Worm (Caenorhabditis elegans): Measurements from ENCODE around the gene str-175.

Gene str-175

DNA sequence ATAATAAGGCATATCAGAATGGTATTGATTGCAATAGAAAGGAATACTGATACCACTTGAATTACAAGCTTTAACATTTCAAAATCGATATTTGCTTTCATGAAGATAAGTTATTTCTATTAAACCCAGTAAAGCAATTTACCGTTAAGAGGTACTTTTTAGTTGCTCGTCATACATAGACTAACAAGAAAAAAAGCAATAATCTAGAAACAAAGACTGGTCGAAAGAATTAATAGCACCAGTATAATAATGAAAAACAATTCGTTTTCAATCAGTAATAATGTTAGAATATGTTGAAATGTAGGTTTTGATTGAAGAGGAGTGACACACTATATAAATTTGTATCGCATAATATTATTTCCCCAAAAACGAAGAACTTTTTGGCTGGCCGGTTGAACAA lies at the start of gene str-175:
TSS of gene str-175 (minus strand) at position 101 of the 400 bp plus-strand sequence.
- TF ChIP-seq tbx-11 (GFP tag; IDR thresholded peaks at IDR 0.05): no peak
- no peak for TF ChIP-seq pes-1 (GFP tag; IDR thresholded peaks at IDR 0.05)
- no peak for TF ChIP-seq tra-4 (tag; optimal IDR thresholded peaks at IDR 0.05)
- no peak for TF ChIP-seq sea-1 (GFP tag; conservative IDR thresholded peaks at IDR 0.05)
- no peak for TF ChIP-seq B0310.2 (tag; optimal IDR thresholded peaks at IDR 0.05)
- no peak for TF ChIP-seq ceh-36 (tag; optimal IDR thresholded peaks at IDR 0.05)
- no peak for TF ChIP-seq tbx-37 (GFP tag; conservative IDR thresholded peaks at IDR 0.05)
- TF ChIP-seq aly-1 (tag; optimal IDR thresholded peaks at IDR 0.05): no peak
- TF ChIP-seq F13C5.2 (tag; optimal IDR thresholded peaks at IDR 0.05): no peak
- TF ChIP-seq ceh-13 (GFP tag; optimal IDR thresholded peaks at IDR 0.05): no peak
- no peak for TF ChIP-seq ets-7 (tag; optimal IDR thresholded peaks at IDR 0.05)
- TF ChIP-seq hmbx-1 (tag; optimal IDR thresholded peaks at IDR 0.05): no peak
- TF ChIP-seq ama-1 (optimal IDR thresholded peaks at IDR 0.05): no peak

ce11 chrIV:4917774-4918173 lies 47.3 kb upstream of the str-175 start, which contains the start of gene str-158:
Gene str-158 (plus strand): TSS chrIV:4918074.
- TF ChIP-seq tra-4 (tag; optimal IDR thresholded peaks at IDR 0.05) (no peak), ets-7 (tag; optimal IDR thresholded peaks at IDR 0.05) (no peak), hmbx-1 (tag; optimal IDR thresholded peaks at IDR 0.05) (no peak), pes-1 (GFP tag; IDR thresholded peaks at IDR 0.05) (no peak), flt-1 (GFP tag; IDR thresholded peaks at IDR 0.05) (no peak), hmg-4 (GFP tag; optimal IDR thresholded peaks at IDR 0.05) (no peak), sea-1 (GFP tag; conservative IDR thresholded peaks at IDR 0.05) (no peak), B0310.2 (tag; optimal IDR thresholded peaks at IDR 0.05) (no peak), F13C5.2 (tag; optimal IDR thresholded peaks at IDR 0.05) (no peak), hnd-1 (tag; optimal IDR thresholded peaks at IDR 0.05) (no peak), scrt-1 (GFP tag; IDR thresholded peaks at IDR 0.05) (no peak)

DNA sequence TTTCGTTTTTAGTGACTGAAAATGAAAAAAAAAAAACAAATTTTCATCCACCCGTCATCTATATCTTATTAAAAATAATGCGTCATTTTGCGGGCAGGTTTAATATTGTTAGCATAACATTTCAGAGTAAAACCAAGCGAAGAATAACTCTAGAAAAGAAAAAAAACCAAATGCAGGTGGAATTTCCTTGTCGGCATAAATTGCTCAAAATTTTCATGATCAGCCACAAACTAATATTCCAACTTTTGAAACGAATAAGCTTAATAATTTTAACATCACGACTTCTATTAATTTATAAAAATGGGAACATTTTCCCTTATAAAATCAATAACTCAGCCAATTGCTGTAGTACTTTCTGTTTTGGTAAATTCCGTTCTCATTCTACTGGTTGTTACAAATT lies 45.2 kb upstream of the str-175 start, which contains the start of gene str-155:
TSS of gene str-155 (plus strand) at position 301 of the 400 bp plus-strand sequence.
- TF ChIP-seq hmg-4 (GFP tag; optimal IDR thresholded peaks at IDR 0.05): no peak
- no peak for TF ChIP-seq ceh-36 (tag; optimal IDR thresholded peaks at IDR 0.05)
- no peak for TF ChIP-seq B0310.2 (tag; optimal IDR thresholded peaks at IDR 0.05)
- no peak for TF ChIP-seq ets-7 (tag; optimal IDR thresholded peaks at IDR 0.05)
- TF ChIP-seq ama-1 (optimal IDR thresholded peaks at IDR 0.05): no peak
- no peak for TF ChIP-seq pes-1 (GFP tag; IDR thresholded peaks at IDR 0.05)
- no peak for TF ChIP-seq tbx-37 (GFP tag; conservative IDR thresholded peaks at IDR 0.05)
- no peak for TF ChIP-seq hnd-1 (tag; optimal IDR thresholded peaks at IDR 0.05)

DNA sequence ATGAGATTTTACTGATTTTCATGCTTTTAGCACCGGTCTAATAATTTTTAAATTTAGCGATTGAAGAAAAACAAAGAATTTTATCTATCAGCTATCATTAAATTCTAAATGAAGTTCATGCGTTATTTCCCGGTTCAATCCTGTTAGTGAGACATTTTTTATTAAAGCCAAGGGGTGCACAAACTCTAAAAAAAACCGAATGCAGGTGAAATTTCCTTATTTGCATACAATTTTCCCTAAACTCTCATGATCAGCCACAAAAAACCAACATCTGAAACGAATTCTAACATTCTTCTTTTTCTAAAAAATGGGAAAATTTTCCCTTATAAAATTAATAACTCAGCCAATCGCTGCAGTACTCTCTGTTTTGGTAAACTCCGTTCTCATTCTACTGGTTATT lies 42.6 kb upstream of the str-175 start, which contains the start of gene str-156:
TSS of gene str-156 (plus strand) at position 301 of the 400 bp plus-strand sequence.
- TF ChIP-seq ama-1 (optimal IDR thresholded peaks at IDR 0.05) (no peak), tbx-11 (GFP tag; IDR thresholded peaks at IDR 0.05) (no peak), pes-1 (GFP tag; IDR thresholded peaks at IDR 0.05) (no peak), hmbx-1 (tag; optimal IDR thresholded peaks at IDR 0.05) (no peak), tra-4 (tag; optimal IDR thresholded peaks at IDR 0.05) (no peak), F13C5.2 (tag; optimal IDR thresholded peaks at IDR 0.05) (no peak), hmg-4 (GFP tag; optimal IDR thresholded peaks at IDR 0.05) (no peak)

DNA sequence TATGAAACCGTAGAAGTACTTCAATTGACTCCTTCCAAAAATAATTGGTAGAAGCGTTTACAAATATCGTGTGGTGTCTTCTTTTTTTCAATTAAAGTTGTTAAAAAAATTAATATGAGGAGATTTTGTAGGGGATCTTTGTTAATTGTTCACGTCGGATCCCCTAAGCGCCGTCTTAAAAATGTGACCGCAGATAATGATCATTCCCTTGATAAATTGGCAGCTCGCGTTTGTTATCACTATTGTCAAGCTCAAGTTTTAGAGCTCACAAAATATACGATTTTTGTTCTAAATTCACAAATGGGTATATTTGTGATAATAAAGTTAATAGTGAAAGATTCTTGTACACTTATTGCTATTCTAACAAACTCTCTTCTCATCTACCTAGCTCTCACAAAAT lies 38.6 kb upstream of the str-175 start, which contains the start of gene str-159:
TSS of gene str-159 (plus strand) at position 301 of the 400 bp plus-strand sequence.
- TF ChIP-seq sea-1 (GFP tag; conservative IDR thresholded peaks at IDR 0.05): no peak
- no peak for TF ChIP-seq tra-4 (tag; optimal IDR thresholded peaks at IDR 0.05)
- no peak for TF ChIP-seq aly-1 (tag; optimal IDR thresholded peaks at IDR 0.05)
- no peak for TF ChIP-seq ets-7 (tag; optimal IDR thresholded peaks at IDR 0.05)

DNA sequence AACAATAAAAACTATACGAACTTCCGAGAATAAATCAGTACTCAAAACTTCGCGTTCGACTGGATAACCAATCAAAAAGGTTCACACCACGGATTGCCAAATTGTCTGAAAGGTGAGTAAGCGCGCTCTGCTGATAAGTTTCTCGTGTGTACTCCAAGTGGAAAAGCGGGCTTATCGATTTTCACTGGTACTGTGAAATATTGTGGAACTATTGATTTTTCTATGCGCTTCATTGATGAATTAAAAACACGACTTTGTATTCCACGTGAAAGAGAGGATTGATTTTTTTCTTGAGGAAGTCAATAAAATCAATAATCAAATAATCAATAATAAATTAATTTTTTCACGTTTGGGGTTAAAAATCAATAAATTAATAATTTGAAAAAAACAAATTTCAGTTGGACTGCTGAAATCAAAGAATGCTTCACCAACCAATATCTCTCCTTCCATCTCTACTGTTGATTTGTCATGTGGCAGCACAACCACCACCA lies 35.2 kb upstream of the str-175 start, which contains the start of gene T08B6.4:
TSS of gene T08B6.4 (plus strand) at position 51 of the 491 bp plus-strand sequence.
- no peak for TF ChIP-seq tra-4 (tag; optimal IDR thresholded peaks at IDR 0.05)
- TF ChIP-seq pes-1 (GFP tag; IDR thresholded peaks at IDR 0.05): no peak
- TF ChIP-seq ets-7 (tag; optimal IDR thresholded peaks at IDR 0.05): no peak
- TF ChIP-seq aly-1 (tag; optimal IDR thresholded peaks at IDR 0.05): no peak
- no peak for TF ChIP-seq hnd-1 (tag; optimal IDR thresholded peaks at IDR 0.05)
- no peak for TF ChIP-seq sea-1 (GFP tag; conservative IDR thresholded peaks at IDR 0.05)
- no peak for TF ChIP-seq ama-1 (optimal IDR thresholded peaks at IDR 0.05)
- no peak for TF ChIP-seq B0310.2 (tag; optimal IDR thresholded peaks at IDR 0.05)
- TF ChIP-seq ceh-13 (GFP tag; optimal IDR thresholded peaks at IDR 0.05): no peak
- no peak for TF ChIP-seq tbx-11 (GFP tag; IDR thresholded peaks at IDR 0.05)
- TF ChIP-seq tbx-37 (GFP tag; conservative IDR thresholded peaks at IDR 0.05): no peak
- TF ChIP-seq hmbx-1 (tag; optimal IDR thresholded peaks at IDR 0.05): no peak
- TF ChIP-seq ceh-36 (tag; optimal IDR thresholded peaks at IDR 0.05): no peak
- TF ChIP-seq flt-1 (GFP tag; IDR thresholded peaks at IDR 0.05): no peak
- TF ChIP-seq F13C5.2 (tag; optimal IDR thresholded peaks at IDR 0.05): no peak
- TF ChIP-seq scrt-1 (GFP tag; IDR thresholded peaks at IDR 0.05): no peak
- TF ChIP-seq hmg-4 (GFP tag; optimal IDR thresholded peaks at IDR 0.05): no peak

DNA sequence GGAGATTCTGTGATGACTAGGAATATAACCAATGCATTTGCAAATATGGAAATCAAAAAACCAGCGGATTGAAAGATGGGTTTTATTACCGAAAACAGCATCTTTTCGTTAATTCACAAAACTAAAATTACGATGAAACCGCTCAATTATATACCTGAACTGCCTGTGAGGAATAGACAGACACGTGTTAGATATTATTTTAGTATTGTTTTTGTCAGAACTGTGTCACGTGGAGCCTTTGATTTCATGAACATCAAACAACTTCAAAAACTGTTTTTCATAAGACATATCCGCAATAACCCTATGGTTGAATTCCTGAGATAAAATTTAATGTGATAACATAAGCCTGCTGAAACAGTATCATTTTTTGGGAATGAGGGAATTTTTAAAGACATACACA lies 33.5 kb upstream of the str-175 start, which contains the start of gene str-161:
TSS of gene str-161 (minus strand) at position 101 of the 400 bp plus-strand sequence.
- TF ChIP-seq hmbx-1 (tag; optimal IDR thresholded peaks at IDR 0.05) (no peak), aly-1 (tag; optimal IDR thresholded peaks at IDR 0.05) (no peak), tra-4 (tag; optimal IDR thresholded peaks at IDR 0.05) (no peak), B0310.2 (tag; optimal IDR thresholded peaks at IDR 0.05) (no peak), F13C5.2 (tag; optimal IDR thresholded peaks at IDR 0.05) (no peak), sea-1 (GFP tag; conservative IDR thresholded peaks at IDR 0.05) (no peak), flt-1 (GFP tag; IDR thresholded peaks at IDR 0.05) (no peak), tbx-11 (GFP tag; IDR thresholded peaks at IDR 0.05) (no peak), scrt-1 (GFP tag; IDR thresholded peaks at IDR 0.05) (no peak), tbx-37 (GFP tag; conservative IDR thresholded peaks at IDR 0.05) (no peak), pes-1 (GFP tag; IDR thresholded peaks at IDR 0.05) (no peak), ceh-36 (tag; optimal IDR thresholded peaks at IDR 0.05) (no peak), ama-1 (optimal IDR thresholded peaks at IDR 0.05) (no peak), hmg-4 (GFP tag; optimal IDR thresholded peaks at IDR 0.05) (no peak), ceh-13 (GFP tag; optimal IDR thresholded peaks at IDR 0.05) (no peak), hnd-1 (tag; optimal IDR thresholded peaks at IDR 0.05) (no peak), ets-7 (tag; optimal IDR thresholded peaks at IDR 0.05) (no peak)
